Fruit fly (Drosophila melanogaster): ENCODE data around the gene temp.

The temp gene

dm6 chrX:2297428-2298200, 35.3 kb upstream of the temp start:
- TF ChIP-seq CG17801 (GFP tag; optimal IDR thresholded peaks at IDR 0.05; ENCODE audit: partially characterized antibody) = peak; percentile 98

dm6 chrX:2296230-2297044, 34.1 kb upstream of the temp start:
- TF ChIP-seq CG17801 (GFP tag; optimal IDR thresholded peaks at IDR 0.05; ENCODE audit: partially characterized antibody) = peak; percentile 81

dm6 chrX:2295435-2296229, 33.3 kb upstream of the temp start, which contains the start of gene Raf:
TSS of gene Raf (plus strand) at chrX:2295466.
- TF ChIP-seq CG17801 (GFP tag; optimal IDR thresholded peaks at IDR 0.05; ENCODE audit: partially characterized antibody) = peak; percentile 39

- peak; percentile 46 for TF ChIP-seq CG17801 (GFP tag; optimal IDR thresholded peaks at IDR 0.05; ENCODE audit: partially characterized antibody)
These were observed 32.4 kb upstream of the temp start for dm6 chrX:2294474-2295434.

dm6 chrX:2293294-2293988, 31.1 kb upstream of the temp start, which contains the start of gene CG2865:
TSS of gene CG2865 (minus strand) at chrX:2293411.
- TF ChIP-seq CG17801 (GFP tag; optimal IDR thresholded peaks at IDR 0.05; ENCODE audit: partially characterized antibody) = peak; percentile 99

dm6 chrX:2292410-2292809, 30.1 kb upstream of the temp start:
- no peak for TF ChIP-seq CG17801 (GFP tag; optimal IDR thresholded peaks at IDR 0.05; ENCODE audit: partially characterized antibody)

dm6 chrX:2291023-2291422, 28.7 kb upstream of the temp start:
- no peak for TF ChIP-seq CG17801 (GFP tag; optimal IDR thresholded peaks at IDR 0.05; ENCODE audit: partially characterized antibody)

- TF ChIP-seq CG17801 (GFP tag; optimal IDR thresholded peaks at IDR 0.05; ENCODE audit: partially characterized antibody) = peak; percentile 75
These were observed 26.8 kb upstream of the temp start for dm6 chrX:2289134-2289533.

dm6 chrX:2288327-2288726, 26.0 kb upstream of the temp start:
- TF ChIP-seq CG17801 (GFP tag; optimal IDR thresholded peaks at IDR 0.05; ENCODE audit: partially characterized antibody) = no peak

dm6 chrX:2286985-2287384, 24.7 kb upstream of the temp start:
- TF ChIP-seq CG17801 (GFP tag; optimal IDR thresholded peaks at IDR 0.05; ENCODE audit: partially characterized antibody) = no peak

- no peak for TF ChIP-seq CG17801 (GFP tag; optimal IDR thresholded peaks at IDR 0.05; ENCODE audit: partially characterized antibody)
These were observed 23.9 kb upstream of the temp start for dm6 chrX:2286255-2286654.

dm6 chrX:2283470-2283869, 21.2 kb upstream of the temp start:
- no peak for TF ChIP-seq CG17801 (GFP tag; optimal IDR thresholded peaks at IDR 0.05; ENCODE audit: partially characterized antibody)

- TF ChIP-seq CG17801 (GFP tag; optimal IDR thresholded peaks at IDR 0.05; ENCODE audit: partially characterized antibody) = no peak
These were observed 16.5 kb upstream of the temp start for dm6 chrX:2278782-2279304.
